Worm (Caenorhabditis elegans): ENCODE data around the gene fbxb-75.

Gene fbxb-75

DNA sequence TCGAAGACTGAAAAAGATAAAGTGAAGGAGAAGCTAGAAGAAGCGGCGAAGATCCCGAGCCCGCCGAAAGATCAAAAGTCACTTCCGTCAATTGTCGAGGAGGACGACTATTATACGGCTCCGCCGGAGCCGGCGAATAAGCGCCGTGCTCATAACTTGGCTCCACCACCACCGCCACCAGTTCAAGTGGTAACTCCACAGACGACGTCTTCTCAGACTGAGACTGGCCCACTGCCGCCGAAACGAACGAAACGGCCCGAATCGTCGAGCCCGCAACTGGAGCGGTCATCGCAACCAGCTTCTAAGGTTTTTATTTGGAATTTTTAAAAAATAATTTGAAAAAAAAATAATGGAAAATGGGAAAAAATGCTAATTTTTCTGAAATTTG, 29.0 kb downstream of the fbxb-75 start:
- TF ChIP-seq ztf-29 (GFP tag; IDR thresholded peaks at IDR 0.05), result no peak
- TF ChIP-seq klf-2 (GFP tag; conservative IDR thresholded peaks at IDR 0.05), result no peak
- TF ChIP-seq ztf-23 (GFP tag; IDR thresholded peaks at IDR 0.05), result no peak
- no peak for TF ChIP-seq med-1 (GFP tag; optimal IDR thresholded peaks at IDR 0.05; ENCODE audit: insufficient read depth)

ce11 chrIV:4411311-4411947, 29.5 kb downstream of the fbxb-75 start:
- TF ChIP-seq klf-2 (GFP tag; conservative IDR thresholded peaks at IDR 0.05) (no peak), ztf-23 (GFP tag; IDR thresholded peaks at IDR 0.05) (no peak), cog-1 (tag; optimal IDR thresholded peaks at IDR 0.05) (no peak)

ce11 chrIV:4410526-4410925, 30.5 kb downstream of the fbxb-75 start:
- TF ChIP-seq T22C8.4 (GFP tag; IDR thresholded peaks at IDR 0.05) (no peak), ztf-29 (GFP tag; IDR thresholded peaks at IDR 0.05) (no peak), cog-1 (tag; optimal IDR thresholded peaks at IDR 0.05) (no peak), tab-1 (GFP tag; IDR thresholded peaks at IDR 0.05) (no peak), med-1 (GFP tag; optimal IDR thresholded peaks at IDR 0.05; ENCODE audit: insufficient read depth) (no peak), klf-2 (GFP tag; conservative IDR thresholded peaks at IDR 0.05) (no peak), ref-1 (GFP tag; conservative IDR thresholded peaks at IDR 0.05) (no peak), ztf-23 (GFP tag; IDR thresholded peaks at IDR 0.05) (no peak), flt-1 (GFP tag; IDR thresholded peaks at IDR 0.05) (no peak)

ce11 chrIV:4408714-4409113, 32.3 kb downstream of the fbxb-75 start:
- TF ChIP-seq med-1 (GFP tag; optimal IDR thresholded peaks at IDR 0.05; ENCODE audit: insufficient read depth), result no peak
- no peak for TF ChIP-seq cog-1 (tag; optimal IDR thresholded peaks at IDR 0.05)
- no peak for TF ChIP-seq flt-1 (GFP tag; IDR thresholded peaks at IDR 0.05)
- TF ChIP-seq ref-1 (GFP tag; conservative IDR thresholded peaks at IDR 0.05), result no peak
- no peak for TF ChIP-seq T22C8.4 (GFP tag; IDR thresholded peaks at IDR 0.05)
- no peak for TF ChIP-seq tab-1 (GFP tag; IDR thresholded peaks at IDR 0.05)
- TF ChIP-seq ztf-23 (GFP tag; IDR thresholded peaks at IDR 0.05), result no peak
- no peak for TF ChIP-seq klf-2 (GFP tag; conservative IDR thresholded peaks at IDR 0.05)
- no peak for TF ChIP-seq ztf-29 (GFP tag; IDR thresholded peaks at IDR 0.05)

DNA sequence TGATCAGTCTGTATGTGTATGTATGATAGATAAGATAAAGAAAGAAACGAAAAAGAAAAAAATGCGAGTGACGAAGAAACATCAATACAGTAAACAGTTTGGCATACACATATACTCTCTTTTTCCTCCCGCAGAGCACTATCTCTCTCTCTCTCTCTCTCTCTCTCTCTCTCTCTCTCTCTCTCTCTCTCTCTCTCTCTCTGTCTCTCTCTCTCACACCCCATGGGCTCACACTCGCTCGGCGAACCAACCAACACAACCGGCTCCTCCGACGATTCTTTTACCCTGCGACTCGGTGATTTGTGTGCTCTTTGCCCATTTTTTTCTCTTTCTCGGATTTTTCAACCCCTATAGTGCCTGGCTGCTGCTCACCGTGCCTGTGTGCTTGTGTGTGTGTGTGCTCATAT, 33.9 kb downstream of the fbxb-75 start:
- TF ChIP-seq ztf-23 (GFP tag; IDR thresholded peaks at IDR 0.05), result peak; percentile 42; the same call in 1 of the 2 replicates
- no peak for TF ChIP-seq tab-1 (GFP tag; IDR thresholded peaks at IDR 0.05)
- no peak for TF ChIP-seq T22C8.4 (GFP tag; IDR thresholded peaks at IDR 0.05)
- TF ChIP-seq med-1 (GFP tag; optimal IDR thresholded peaks at IDR 0.05; ENCODE audit: insufficient read depth), result no peak

ce11 chrIV:4406054-4406539, 34.9 kb downstream of the fbxb-75 start:
- TF ChIP-seq flt-1 (GFP tag; IDR thresholded peaks at IDR 0.05) (peak; percentile 42; the same call in 1 of the 2 replicates), ztf-29 (GFP tag; IDR thresholded peaks at IDR 0.05) (no peak)

DNA sequence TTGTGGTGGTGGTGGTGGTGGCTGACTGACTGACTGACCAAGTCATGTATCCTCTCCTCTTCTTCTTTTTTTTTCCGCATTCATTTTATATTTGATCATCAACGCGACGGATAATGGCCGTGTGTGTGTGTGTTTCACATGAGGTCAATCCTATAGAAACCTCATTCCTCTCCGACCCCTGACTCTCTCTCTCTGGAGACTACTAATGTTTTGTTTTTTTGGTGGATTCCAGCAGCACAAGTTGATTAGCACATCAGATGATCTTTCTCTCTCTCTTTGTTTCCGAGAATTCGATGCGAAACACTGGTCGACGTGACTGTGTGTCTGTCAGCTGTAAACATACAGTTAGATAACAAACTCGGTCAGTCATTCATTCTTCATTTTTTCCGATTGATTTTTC, 35.9 kb downstream of the fbxb-75 start, which contains the start of gene Y24D9A.7:
Gene Y24D9A.7, minus strand, starts transcription at position 46 of the 400 bp plus-strand sequence.
- no peak for TF ChIP-seq tab-1 (GFP tag; IDR thresholded peaks at IDR 0.05)
- TF ChIP-seq T22C8.4 (GFP tag; IDR thresholded peaks at IDR 0.05), result no peak
- no peak for TF ChIP-seq cog-1 (tag; optimal IDR thresholded peaks at IDR 0.05)
- no peak for TF ChIP-seq klf-2 (GFP tag; conservative IDR thresholded peaks at IDR 0.05)
- TF ChIP-seq ztf-29 (GFP tag; IDR thresholded peaks at IDR 0.05), result no peak

ce11 chrIV:4403870-4404269, 37.1 kb downstream of the fbxb-75 start:
- no peak for TF ChIP-seq tab-1 (GFP tag; IDR thresholded peaks at IDR 0.05)
- TF ChIP-seq klf-2 (GFP tag; conservative IDR thresholded peaks at IDR 0.05), result no peak
- TF ChIP-seq cog-1 (tag; optimal IDR thresholded peaks at IDR 0.05), result no peak

DNA sequence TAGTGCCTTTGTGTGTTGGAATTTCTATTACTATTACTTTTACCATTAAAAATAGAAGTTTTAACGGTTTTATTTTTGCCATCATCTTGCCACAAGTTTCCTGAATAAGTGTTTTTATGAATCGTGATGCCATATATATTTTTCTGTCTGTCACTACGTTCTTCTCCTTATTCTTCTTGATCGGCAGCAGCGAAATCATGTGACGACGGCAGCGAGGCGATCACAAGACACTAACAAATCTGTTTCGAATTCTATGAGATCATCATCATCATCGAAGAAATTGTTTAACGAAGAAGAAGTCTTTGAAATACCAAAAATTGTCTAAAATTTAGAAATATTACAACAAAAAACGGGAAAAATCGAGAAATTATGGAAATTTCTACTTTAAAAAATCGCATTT, 38.6 kb downstream of the fbxb-75 start:
- TF ChIP-seq T22C8.4 (GFP tag; IDR thresholded peaks at IDR 0.05) (no peak), ref-1 (GFP tag; conservative IDR thresholded peaks at IDR 0.05) (no peak), cog-1 (tag; optimal IDR thresholded peaks at IDR 0.05) (no peak), tab-1 (GFP tag; IDR thresholded peaks at IDR 0.05) (no peak), klf-2 (GFP tag; conservative IDR thresholded peaks at IDR 0.05) (no peak), med-1 (GFP tag; optimal IDR thresholded peaks at IDR 0.05; ENCODE audit: insufficient read depth) (no peak)

DNA sequence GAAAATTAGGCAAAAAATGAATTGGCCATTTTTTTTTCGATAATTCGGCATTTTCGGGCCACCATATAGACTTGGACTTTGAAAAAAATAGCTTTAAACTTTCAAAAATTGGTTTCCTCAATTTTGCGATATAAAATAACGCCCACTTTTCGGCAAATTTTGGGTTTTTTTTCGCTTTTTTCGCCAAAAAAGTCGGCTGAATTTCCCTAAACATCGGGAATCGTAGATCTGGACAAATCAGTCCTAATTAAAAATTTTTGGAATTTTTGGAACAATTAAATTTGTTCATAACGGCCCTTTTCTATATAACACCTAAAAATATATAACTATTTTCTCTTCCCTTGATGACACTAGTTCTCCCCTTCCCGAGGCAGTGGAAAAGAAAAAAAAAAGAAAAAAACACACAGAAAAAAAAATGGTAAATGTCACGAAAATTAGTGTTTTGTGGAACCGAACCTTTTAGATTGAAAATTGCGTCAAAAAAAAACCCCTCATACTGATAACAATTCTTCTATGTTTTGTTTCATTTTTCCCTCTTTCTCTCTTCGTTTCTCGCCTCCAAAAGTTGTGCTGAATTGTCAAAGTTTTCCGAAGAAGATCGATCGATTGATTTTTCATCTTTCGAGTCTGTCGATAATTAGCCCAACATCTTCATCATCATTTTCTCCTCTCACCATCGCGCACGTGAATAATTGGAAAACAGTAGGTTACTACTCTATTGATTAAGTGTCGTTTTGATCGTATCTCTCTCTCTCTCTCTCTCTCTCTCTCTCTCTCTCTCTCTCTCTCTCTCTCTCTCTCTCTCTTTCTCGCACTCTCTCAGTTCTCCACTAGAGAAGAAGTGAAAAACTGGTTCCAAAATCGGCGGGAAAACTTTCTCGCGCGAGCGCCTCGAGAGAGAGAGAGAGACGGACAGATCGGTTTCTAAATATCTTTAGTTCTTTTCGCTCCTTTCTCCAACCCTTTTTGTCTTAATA, 40.3 kb downstream of the fbxb-75 start, which contains the start of gene Y24D9A.6:
Gene Y24D9A.6, minus strand, starts transcription at position 51 of the 977 bp plus-strand sequence.
- TF ChIP-seq ztf-23 (GFP tag; IDR thresholded peaks at IDR 0.05) (no peak), T22C8.4 (GFP tag; IDR thresholded peaks at IDR 0.05) (peak; percentile 51; the same call in 1 of the 2 replicates)

Data from whole organism, midembryonic.